Fruit fly (Drosophila melanogaster) S2 (cell line): Measurements from ENCODE around the gene CG1635.

Experiments used
- CG8478 ChIP-seq: fragments of >200 bp; optimal IDR thresholded peaks from 2 replicates; lab custom pipeline; 2018
- CTCF ChIP-seq, 2 experiments: fragments of >200 bp; optimal IDR thresholded peaks; 2 replicates each; lab custom pipeline; 2018

DNA sequence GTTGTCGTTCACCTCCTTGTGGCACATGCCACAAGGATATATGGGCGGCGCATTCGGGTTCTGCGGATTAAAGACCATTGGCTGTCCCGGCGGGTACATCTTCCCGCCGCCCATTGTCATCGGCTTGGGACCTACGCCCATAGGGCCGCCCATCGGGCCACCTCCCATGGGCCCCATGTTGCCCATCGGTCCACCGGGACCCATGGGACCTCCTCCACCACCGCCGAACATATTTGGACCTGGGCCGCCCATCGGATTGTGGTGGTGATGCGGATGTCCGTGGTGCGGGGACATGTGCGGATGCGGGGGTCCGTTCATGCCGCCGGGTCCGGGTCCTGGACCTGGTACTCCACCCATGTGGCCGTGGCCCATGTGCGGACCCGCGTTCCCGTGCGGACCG is 11.1 kb upstream of the CG1635 start:
- no peak for TF ChIP-seq CTCF (optimal IDR thresholded peaks at IDR 0.05; lab: Kevin White, UChicago)
- TF ChIP-seq CG8478 (lab: Kevin White, UChicago), result no peak
